Worm (Caenorhabditis elegans) whole organism, L1 larva: ENCODE results near the gene pgph-1.

ENCODE experiments used
- C04F5.9 ChIP-seq: sonication (generic microtip); optimal IDR thresholded peaks from 2 replicates; lab custom pipeline; 2016; ENCODE audit warnings: missing genetic modification characterization, missing compliant biosample characterization
- C16A3.4 ChIP-seq: fragments of 150-350 bp; optimal IDR thresholded peaks from 2 replicates; lab custom pipeline; 2014; ENCODE audit warnings: missing biosample characterization, missing genetic modification characterization
- F16B12.6 ChIP-seq: fragments of 150-350 bp; optimal IDR thresholded peaks from 2 replicates; lab custom pipeline; 2014; ENCODE audit warnings: missing biosample characterization, missing genetic modification characterization
- Y116A8C.19 ChIP-seq: sonication (generic microtip); optimal IDR thresholded peaks from 2 replicates; lab custom pipeline; 2016; ENCODE audit warnings: missing compliant biosample characterization, missing genetic modification characterization, borderline replicate concordance
- aly-2 ChIP-seq: fragments of 150-350 bp; optimal IDR thresholded peaks from 2 replicates; lab custom pipeline; 2014; ENCODE audit warnings: missing biosample characterization, missing genetic modification characterization
- ama-1 ChIP-seq: fragments of 150-350 bp; optimal IDR thresholded peaks from 2 replicates; lab custom pipeline; 2014
- blmp-1 ChIP-seq: fragments of 150-350 bp; optimal IDR thresholded peaks from 2 replicates; lab custom pipeline; 2014; ENCODE audit warnings: missing biosample characterization, missing genetic modification characterization
- ceh-63 ChIP-seq: fragments of 200-800 bp; sonication (Bioruptor generic); optimal IDR thresholded peaks from 2 replicates; lab custom pipeline; 2018; ENCODE audit warnings: mild to moderate bottlenecking, missing genetic modification characterization, missing compliant biosample characterization
- ceh-8 ChIP-seq: fragments of 200-800 bp; sonication (Bioruptor generic); optimal IDR thresholded peaks from 2 replicates; lab custom pipeline; 2018; ENCODE audit warnings: mild to moderate bottlenecking, missing genetic modification characterization, moderate library complexity, missing compliant biosample characterization
- ces-1 ChIP-seq: fragments of 150-350 bp; optimal IDR thresholded peaks from 2 replicates; lab custom pipeline; 2014; ENCODE audit warnings: missing biosample characterization, missing genetic modification reagents, missing genetic modification characterization
- dpl-1 ChIP-seq, 3 experiments: fragments of 150-350 bp in 2 of 3; sonication (generic microtip) in 1 of 3; optimal IDR thresholded peaks; 2 replicates each; lab custom pipeline; 2014 to 2017; ENCODE audit warnings: missing biosample characterization in 3 of 3, missing genetic modification characterization in 3 of 3, missing genetic modification reagents in 3 of 3
- efl-3 ChIP-seq: fragments of 200-800 bp; sonication (Bioruptor generic); optimal IDR thresholded peaks from 2 replicates; lab custom pipeline; 2018; ENCODE audit warnings: mild to moderate bottlenecking, missing genetic modification characterization, missing compliant biosample characterization
- egl-27 ChIP-seq, 2 experiments: fragments of 150-350 bp in 1 of 2; sonication (generic microtip); optimal IDR thresholded peaks; 3 replicates each; lab custom pipeline; 2017 to 2018; ENCODE audit warnings: missing biosample characterization in 2 of 2, missing genetic modification characterization in 2 of 2, missing genetic modification reagents in 2 of 2
- elt-2 ChIP-seq: sonication (generic microtip); optimal IDR thresholded peaks from 2 replicates; lab custom pipeline; 2016; ENCODE audit warnings: missing genetic modification characterization, mild to moderate bottlenecking, inconsistent platforms, missing compliant biosample characterization, missing genetic modification reagents
- fkh-4 ChIP-seq: sonication (generic microtip); optimal IDR thresholded peaks from 2 replicates; lab custom pipeline; 2016; ENCODE audit warnings: missing compliant biosample characterization, missing genetic modification characterization, borderline replicate concordance
- fkh-8 ChIP-seq: sonication (generic microtip); optimal IDR thresholded peaks from 2 replicates; lab custom pipeline; 2016; ENCODE audit warnings: mild to moderate bottlenecking, missing genetic modification characterization, missing compliant biosample characterization
- fos-1 ChIP-seq: fragments of 150-350 bp; optimal IDR thresholded peaks from 2 replicates; lab custom pipeline; 2014; ENCODE audit warnings: missing biosample characterization, missing genetic modification characterization
- hlh-17 ChIP-seq: fragments of 200-800 bp; sonication (Bioruptor generic); optimal IDR thresholded peaks from 2 replicates; lab custom pipeline; 2018; ENCODE audit warnings: missing genetic modification characterization, mild to moderate bottlenecking, missing compliant biosample characterization, moderate library complexity, borderline replicate concordance
- hlh-4 ChIP-seq: sonication (generic microtip); optimal IDR thresholded peaks from 2 replicates; lab custom pipeline; 2016; ENCODE audit warnings: mild to moderate bottlenecking, missing genetic modification characterization, missing compliant biosample characterization
- isw-1 ChIP-seq: fragments of 200-800 bp; sonication (Bioruptor generic); IDR thresholded peaks from 2 replicates; pipeline ENCODE4 v1.3.6; 2022; ENCODE audit warnings: missing genetic modification characterization, missing compliant biosample characterization
- jun-1 ChIP-seq: fragments of 150-350 bp; optimal IDR thresholded peaks from 2 replicates; lab custom pipeline; 2014; ENCODE audit warnings: missing biosample characterization, missing genetic modification reagents, missing genetic modification characterization
- lin-15B ChIP-seq: fragments of 150-350 bp; sonication (generic microtip); optimal IDR thresholded peaks from 3 replicates; lab custom pipeline; 2014; ENCODE audit warnings: missing biosample characterization, missing genetic modification characterization
- lsy-2 ChIP-seq, 2 experiments: fragments of 150-350 bp; optimal IDR thresholded peaks; 2 replicates each; lab custom pipeline; 2014; ENCODE audit warnings: missing biosample characterization in 2 of 2, missing genetic modification characterization in 2 of 2
- nhr-19 ChIP-seq: fragments of 200-800 bp; sonication (Bioruptor generic); conservative IDR thresholded peaks from 2 replicates; pipeline ENCODE4 v1.3.6; 2022; ENCODE audit warnings: missing genetic modification characterization, missing compliant biosample characterization
- nhr-237 ChIP-seq: fragments of 150-350 bp; optimal IDR thresholded peaks from 2 replicates; lab custom pipeline; 2014; ENCODE audit warnings: missing biosample characterization, missing genetic modification characterization
- nhr-28 ChIP-seq: fragments of 150-350 bp; optimal IDR thresholded peaks from 2 replicates; lab custom pipeline; 2014; ENCODE audit warnings: missing biosample characterization, missing genetic modification characterization
- nhr-47 ChIP-seq: sonication (generic microtip); optimal IDR thresholded peaks from 2 replicates; lab custom pipeline; 2016; ENCODE audit warnings: mild to moderate bottlenecking, missing genetic modification characterization, moderate library complexity, missing compliant biosample characterization
- nhr-71 ChIP-seq: sonication (generic microtip); optimal IDR thresholded peaks from 2 replicates; lab custom pipeline; 2016; ENCODE audit warnings: mild to moderate bottlenecking, missing genetic modification characterization, moderate library complexity, missing compliant biosample characterization
- nhr-84 ChIP-seq: sonication (generic microtip); optimal IDR thresholded peaks from 2 replicates; lab custom pipeline; 2017; ENCODE audit warnings: missing biosample characterization, missing genetic modification characterization
- nhr-85 ChIP-seq: sonication (generic microtip); peaks from one replicate; lab custom pipeline; 2016; ENCODE audit warnings: missing genetic modification characterization, inconsistent platforms, missing compliant biosample characterization
- pag-3 ChIP-seq: sonication (generic microtip); optimal IDR thresholded peaks from 2 replicates; lab custom pipeline; 2017; ENCODE audit warnings: missing genetic modification characterization, mild to moderate bottlenecking, missing compliant biosample characterization, antibody characterized with exemption, borderline replicate concordance; ENCODE audit not compliant: insufficient read depth
- snu-23 ChIP-seq: sonication (generic microtip); optimal IDR thresholded peaks from 2 replicates; lab custom pipeline; 2016; ENCODE audit warnings: missing genetic modification characterization, missing compliant biosample characterization
- sptf-1 ChIP-seq: fragments of 150-350 bp; optimal IDR thresholded peaks from 2 replicates; lab custom pipeline; 2014; ENCODE audit warnings: missing biosample characterization, missing genetic modification characterization
- swsn-7 ChIP-seq: sonication (generic microtip); optimal IDR thresholded peaks from 2 replicates; lab custom pipeline; 2016; ENCODE audit warnings: missing genetic modification characterization, missing compliant biosample characterization
- tbx-2 ChIP-seq: sonication (generic microtip); optimal IDR thresholded peaks from 2 replicates; lab custom pipeline; 2016; ENCODE audit warnings: missing genetic modification characterization, missing compliant biosample characterization
- unc-130 ChIP-seq: fragments of 150-350 bp; optimal IDR thresholded peaks from 2 replicates; lab custom pipeline; 2017; ENCODE audit warnings: missing biosample characterization, missing genetic modification characterization, inconsistent platforms
- unc-30 ChIP-seq: sonication (generic microtip); optimal IDR thresholded peaks from 2 replicates; lab custom pipeline; 2017; ENCODE audit warnings: missing biosample characterization, missing genetic modification characterization
- unc-98 ChIP-seq: fragments of 200-800 bp; sonication (Bioruptor generic); IDR thresholded peaks from 2 replicates; pipeline ENCODE4 v1.3.6; 2022; ENCODE audit warnings: missing genetic modification characterization, missing compliant biosample characterization
- xbp-1 ChIP-seq: sonication (generic microtip); optimal IDR thresholded peaks from 2 replicates; lab custom pipeline; 2016; ENCODE audit warnings: missing genetic modification characterization, missing compliant biosample characterization
- ztf-11 ChIP-seq, 2 experiments: sonication (generic microtip); optimal IDR thresholded peaks; 2 replicates each; lab custom pipeline; 2016 to 2017; ENCODE audit warnings: missing genetic modification characterization in 2 of 2, missing biosample characterization in 1 of 2, missing compliant biosample characterization in 1 of 2
- ztf-4 ChIP-seq: fragments of 150-350 bp; optimal IDR thresholded peaks from 2 replicates; lab custom pipeline; 2014; ENCODE audit warnings: missing biosample characterization, missing genetic modification characterization

Gene pgph-1

DNA sequence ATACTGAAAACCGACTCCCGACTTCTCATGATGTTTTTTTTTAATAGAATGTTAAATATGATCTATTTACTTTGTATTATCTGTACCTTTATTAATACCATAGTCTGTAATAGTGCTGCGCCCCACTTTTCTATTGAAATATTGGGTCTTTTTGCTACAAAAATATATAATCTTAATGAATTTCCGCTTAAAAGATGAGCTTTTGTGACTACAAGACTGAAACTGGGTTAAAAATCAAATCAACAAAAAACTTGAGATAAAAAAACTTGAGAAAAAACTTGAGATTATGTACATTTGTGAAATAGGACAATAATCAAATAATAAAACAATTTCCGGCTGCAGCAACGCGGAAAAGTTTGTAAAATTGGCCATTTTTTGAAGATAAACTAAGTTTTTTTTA is 22.5 kb downstream of the pgph-1 start, which contains the start of gene K09H11.15:
Gene K09H11.15 (minus strand): TSS at position 101 of the 400 bp plus-strand sequence.
- TF ChIP-seq unc-130 (tag; lab: Kevin White, UChicago) (no peak), hlh-4 (tag; lab: Kevin White, UChicago) (no peak)

DNA sequence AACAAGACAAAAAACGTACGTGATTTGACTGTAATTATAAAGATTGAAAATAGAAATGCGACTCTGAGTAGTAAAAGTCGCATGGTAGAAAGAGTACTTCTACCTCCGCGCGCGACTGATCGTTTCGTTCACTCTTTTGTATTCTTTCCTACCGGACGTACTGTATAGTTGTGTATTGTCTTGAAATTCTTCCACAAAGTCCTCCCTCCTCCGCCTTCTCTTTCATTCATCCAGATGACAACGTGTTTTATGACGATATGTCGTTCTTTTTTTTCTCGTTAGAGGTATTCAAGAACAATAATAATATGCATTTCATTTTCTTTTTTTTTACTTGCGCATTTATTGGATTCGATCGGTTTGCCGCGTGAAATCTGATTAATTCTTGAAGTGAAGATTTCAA is 26.9 kb downstream of the pgph-1 start, which contains the start of gene K09H11.4:
Gene K09H11.4 (minus strand): TSS at position 101 of the 400 bp plus-strand sequence.
- TF ChIP-seq unc-98 (GFP tag; lab: Robert Waterston, UW) (no peak), ama-1 (lab: Kevin White, UChicago) (no peak), fkh-4 (tag; lab: Kevin White, UChicago) (no peak), lin-15B (tag; lab: Kevin White, UChicago) (no peak), C04F5.9 (tag; lab: Kevin White, UChicago) (no peak), ztf-11 (tag; optimal IDR thresholded peaks at IDR 0.05; lab: Kevin White, UChicago) (no peak), dpl-1 (GFP tag; optimal IDR thresholded peaks at IDR 0.05; lab: Kevin White, UChicago) (no peak), efl-3 (GFP tag; lab: Kevin White, UChicago) (no peak), nhr-237 (tag; lab: Kevin White, UChicago) (no peak), tbx-2 (tag; lab: Kevin White, UChicago) (no peak), nhr-84 (tag; lab: Kevin White, UChicago) (no peak), ces-1 (GFP tag; lab: Kevin White, UChicago) (no peak)

DNA sequence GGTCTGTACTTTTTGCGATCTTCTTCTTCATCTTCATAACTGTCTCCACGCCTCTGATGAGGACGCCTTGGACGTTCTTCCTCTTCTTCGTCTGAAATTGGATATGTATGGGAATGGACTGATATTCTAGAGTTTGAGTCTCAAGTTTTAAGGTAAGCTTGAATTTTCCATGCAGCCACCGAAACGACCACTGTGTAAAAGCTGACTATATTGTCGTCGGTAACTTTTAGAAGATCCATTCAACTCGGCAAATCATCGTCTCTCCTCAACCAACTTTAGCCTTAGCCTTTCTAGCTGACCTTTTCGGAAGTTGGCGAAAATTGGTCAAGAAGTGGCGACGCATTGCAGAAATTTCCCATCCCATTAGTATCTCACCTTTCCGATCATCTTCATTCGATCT is 28.9 kb downstream of the pgph-1 start:
- no peak for TF ChIP-seq ceh-63 (GFP tag; lab: Kevin White, UChicago)
- no peak for TF ChIP-seq blmp-1 (tag; lab: Kevin White, UChicago)
- TF ChIP-seq fkh-8: no peak
- no peak for TF ChIP-seq ztf-4 (tag; lab: Kevin White, UChicago)
- TF ChIP-seq sptf-1 (tag; lab: Kevin White, UChicago): no peak
- no peak for TF ChIP-seq ces-1 (GFP tag; lab: Kevin White, UChicago)
- no peak for TF ChIP-seq unc-30
- no peak for TF ChIP-seq aly-2 (tag; lab: Kevin White, UChicago)
- TF ChIP-seq lsy-2 (tag; optimal IDR thresholded peaks at IDR 0.05; lab: Kevin White, UChicago): no peak

DNA sequence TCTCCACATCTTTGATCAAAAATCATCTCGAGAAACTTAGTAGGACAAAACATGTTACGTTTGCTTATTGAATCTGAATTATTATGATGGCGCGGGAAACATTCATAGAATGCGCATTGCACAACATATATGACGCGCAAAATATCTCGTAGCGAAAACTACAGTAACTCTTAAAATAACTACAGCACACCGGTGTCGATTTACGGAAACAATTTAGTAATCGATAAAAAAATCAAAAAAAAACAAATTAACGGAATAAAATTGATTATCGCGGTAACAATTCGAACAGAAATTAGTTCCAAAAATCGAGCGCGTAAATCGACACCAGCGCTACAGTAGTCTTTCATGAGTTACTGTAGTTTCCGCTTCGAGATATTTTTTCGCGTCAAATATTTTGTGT is 31.2 kb downstream of the pgph-1 start:
- TF ChIP-seq isw-1 (GFP tag; lab: Robert Waterston, UW) (no peak), nhr-71 (no peak), egl-27 (tag; optimal IDR thresholded peaks at IDR 0.05; lab: Kevin White, UChicago) (no peak), pag-3 (tag; lab: Kevin White, UChicago) (no peak), snu-23 (GFP tag; lab: Kevin White, UChicago) (no peak), ceh-63 (GFP tag; lab: Kevin White, UChicago) (no peak), jun-1 (tag; lab: Kevin White, UChicago) (no peak), nhr-85 (tag; lab: Kevin White, UChicago) (no peak), ztf-11 (tag; optimal IDR thresholded peaks at IDR 0.05; lab: Kevin White, UChicago) (no peak)

DNA sequence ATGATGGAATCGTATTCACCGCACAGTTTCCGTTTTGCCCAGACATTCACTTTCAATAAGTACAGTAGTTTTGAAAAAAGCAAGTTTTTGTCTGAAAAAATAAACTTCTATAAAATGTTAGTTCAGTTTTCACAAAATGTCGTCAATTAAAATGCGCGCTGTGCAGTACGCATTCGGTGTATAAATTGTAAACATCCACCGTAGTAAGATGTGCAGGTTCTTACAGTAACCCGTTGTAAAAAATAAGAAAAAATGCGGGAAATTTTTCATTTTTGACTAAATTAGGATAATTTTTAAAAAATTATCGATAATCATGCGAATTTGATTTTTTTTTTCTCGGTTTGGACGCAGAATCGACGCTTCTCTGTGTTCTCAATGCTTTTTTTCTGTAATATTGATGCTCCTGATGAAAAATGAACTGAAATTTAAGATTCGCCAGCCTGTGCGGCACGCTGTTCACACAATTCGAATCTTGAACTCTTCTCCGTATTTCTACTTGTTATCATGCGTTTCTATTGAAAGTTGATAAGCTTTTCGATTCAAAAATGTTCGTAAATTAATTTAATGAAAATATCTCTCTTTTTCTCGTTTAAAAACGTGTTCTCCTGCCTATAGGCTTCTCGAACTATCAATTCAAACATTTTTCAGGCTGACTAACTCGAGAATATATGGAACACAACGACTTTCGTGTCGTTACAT is 35.9 kb downstream of the pgph-1 start, which contains the start of gene rga-3:
Gene rga-3 (plus strand): TSS at position 649 of the 699 bp plus-strand sequence.
- no peak for TF ChIP-seq hlh-17 (GFP tag; lab: Kevin White, UChicago)
- TF ChIP-seq nhr-71: no peak
- no peak for TF ChIP-seq nhr-47 (tag; lab: Kevin White, UChicago)
- TF ChIP-seq pag-3 (tag; lab: Kevin White, UChicago): no peak
- TF ChIP-seq sptf-1 (tag; lab: Kevin White, UChicago): no peak
- TF ChIP-seq nhr-28 (tag; lab: Kevin White, UChicago): no peak
- no peak for TF ChIP-seq elt-2
- TF ChIP-seq F16B12.6 (tag; lab: Kevin White, UChicago): no peak
- TF ChIP-seq ceh-8 (GFP tag; lab: Kevin White, UChicago): no peak
- TF ChIP-seq nhr-19 (GFP tag; lab: Robert Waterston, UW): no peak
- TF ChIP-seq fos-1 (tag; lab: Kevin White, UChicago): no peak
- TF ChIP-seq nhr-237 (tag; lab: Kevin White, UChicago): no peak
- no peak for TF ChIP-seq xbp-1 (tag; lab: Kevin White, UChicago)
- no peak for TF ChIP-seq swsn-7 (tag; lab: Kevin White, UChicago)
- TF ChIP-seq Y116A8C.19 (tag; lab: Kevin White, UChicago): no peak
- no peak for TF ChIP-seq jun-1 (tag; lab: Kevin White, UChicago)
- TF ChIP-seq C16A3.4: no peak
- no peak for TF ChIP-seq aly-2 (tag; lab: Kevin White, UChicago)
